Worm (Caenorhabditis elegans) whole organism, young adult: Measurements from ENCODE around the gene ZK673.11.
A peak's percentile ranks its signal among the peaks of the same experiment; 100 is the strongest.

Experiments used
- B0019.2 ChIP-seq: fragments of 200-800 bp; sonication (Bioruptor generic); conservative IDR thresholded peaks from 2 replicates; pipeline ENCODE4 v1.3.6; 2022; ENCODE audit warnings: missing genetic modification reagents, missing genetic modification characterization, missing compliant biosample characterization
- B0035.1 ChIP-seq: sonication (generic microtip); optimal IDR thresholded peaks from 2 replicates; lab custom pipeline; 2016; ENCODE audit warnings: missing genetic modification characterization, mild to moderate bottlenecking, missing compliant biosample characterization, missing genotype, missing genetic modification reagents
- C06A6.2 ChIP-seq: fragments of 200-800 bp; sonication (Bioruptor generic); conservative IDR thresholded peaks from 2 replicates; pipeline ENCODE4 v1.3.6; 2022; ENCODE audit warnings: missing genetic modification characterization, missing compliant biosample characterization
- F23B12.7 ChIP-seq: sonication (generic microtip); optimal IDR thresholded peaks from 2 replicates; lab custom pipeline; 2017; ENCODE audit warnings: missing genetic modification characterization, mild to moderate bottlenecking, missing compliant biosample characterization, antibody characterized with exemption, moderate library complexity; ENCODE audit not compliant: insufficient read depth
- F33H1.4 ChIP-seq: fragments of 200-800 bp; sonication (Bioruptor generic); IDR thresholded peaks from 2 replicates; pipeline ENCODE4 v1.3.6; 2022; ENCODE audit warnings: missing genetic modification reagents, missing genetic modification characterization, missing compliant biosample characterization
- F49E8.2 ChIP-seq: sonication (generic microtip); optimal IDR thresholded peaks from 3 replicates; lab custom pipeline; 2017; ENCODE audit warnings: missing genetic modification characterization, mild to moderate bottlenecking, missing compliant biosample characterization, antibody characterized with exemption, moderate library complexity; ENCODE audit not compliant: insufficient read depth
- F55B11.4 ChIP-seq: sonication (generic microtip); optimal IDR thresholded peaks from 2 replicates; lab custom pipeline; 2016; ENCODE audit warnings: missing compliant biosample characterization, missing genetic modification characterization, borderline replicate concordance; ENCODE audit not compliant: insufficient read depth
- K12H6.12 ChIP-seq: fragments of 200-800 bp; sonication (Bioruptor generic); optimal IDR thresholded peaks from 2 replicates; lab custom pipeline; 2018; ENCODE audit warnings: mild to moderate bottlenecking, missing genetic modification characterization, missing compliant biosample characterization
- Y53G8AR.9 ChIP-seq: fragments of 200-800 bp; sonication (Bioruptor generic); conservative IDR thresholded peaks from 2 replicates; pipeline ENCODE4 v1.3.6; 2022; ENCODE audit warnings: missing genetic modification reagents, missing genetic modification characterization, missing compliant biosample characterization
- ccch-3 ChIP-seq: fragments of 200-800 bp; sonication (Bioruptor generic); optimal IDR thresholded peaks from 2 replicates; lab custom pipeline; 2018; ENCODE audit warnings: mild to moderate bottlenecking, missing genetic modification characterization, missing compliant biosample characterization
- cebp-1 ChIP-seq, 2 experiments: fragments of 200-800 bp in 1 of 2; sonication (Bioruptor generic) in 1 of 2; sonication (generic microtip) in 1 of 2; IDR thresholded peaks in 1 of 2; optimal IDR thresholded peaks in 1 of 2; 2 replicates each; pipeline versions ENCODE4 v1.3.6 to Lab custom; 2017 to 2022; ENCODE audit warnings: missing compliant biosample characterization in 2 of 2, missing genetic modification characterization in 2 of 2, mild to moderate bottlenecking in 1 of 2, missing genetic modification reagents in 1 of 2, moderate library complexity in 1 of 2
- ceh-79 ChIP-seq: sonication (generic microtip); optimal IDR thresholded peaks from 2 replicates; lab custom pipeline; 2017; ENCODE audit warnings: mild to moderate bottlenecking, missing genetic modification characterization, missing compliant biosample characterization
- dox-1 ChIP-seq: fragments of 200-800 bp; sonication (Bioruptor generic); IDR thresholded peaks from 2 replicates; pipeline ENCODE4 v1.3.6; 2022; ENCODE audit warnings: missing genetic modification reagents, missing genetic modification characterization, missing compliant biosample characterization
- efl-1 ChIP-seq: fragments of 150-350 bp; optimal IDR thresholded peaks from 2 replicates; lab custom pipeline; 2014; ENCODE audit warnings: missing biosample characterization, missing genetic modification reagents, missing genetic modification characterization
- egrh-3 ChIP-seq: fragments of 200-800 bp; sonication (Bioruptor generic); IDR thresholded peaks from 2 replicates; pipeline ENCODE4 v1.3.6; 2022; ENCODE audit warnings: missing genetic modification reagents, missing genetic modification characterization, missing compliant biosample characterization
- ets-4 ChIP-seq: fragments of 200-800 bp; sonication (Bioruptor generic); optimal IDR thresholded peaks from 2 replicates; lab custom pipeline; 2018; ENCODE audit warnings: mild to moderate bottlenecking, missing genetic modification characterization, missing compliant biosample characterization
- hlh-26 ChIP-seq: fragments of 200-800 bp; sonication (Bioruptor generic); conservative IDR thresholded peaks from 2 replicates; pipeline ENCODE4 v1.3.6; 2022; ENCODE audit warnings: missing genetic modification reagents, missing genetic modification characterization, missing compliant biosample characterization
- hmg-1.2 ChIP-seq: fragments of 200-800 bp; sonication (Bioruptor generic); IDR thresholded peaks from 2 replicates; pipeline ENCODE4 v1.3.6; 2022; ENCODE audit warnings: missing genetic modification reagents, missing genetic modification characterization, missing compliant biosample characterization
- hrde-1 ChIP-seq: sonication (generic microtip); optimal IDR thresholded peaks from 2 replicates; lab custom pipeline; 2016; ENCODE audit warnings: missing genetic modification characterization, mild to moderate bottlenecking, missing compliant biosample characterization, moderate library complexity, missing genotype, missing genetic modification reagents, borderline replicate concordance
- hsf-1 ChIP-seq: fragments of 200-800 bp; sonication (Bioruptor generic); IDR thresholded peaks from 2 replicates; pipeline ENCODE4 v1.3.6; 2022; ENCODE audit warnings: missing genetic modification reagents, missing genetic modification characterization, missing compliant biosample characterization
- lin-35 ChIP-seq, 3 experiments: fragments of 150-350 bp in 2 of 3; sonication (generic microtip) in 1 of 3; optimal IDR thresholded peaks; 2 replicates each; lab custom pipeline; 2014 to 2018; ENCODE audit warnings: missing biosample characterization in 3 of 3, missing genetic modification characterization in 3 of 3, missing genetic modification reagents in 3 of 3
- lin-40 ChIP-seq: sonication (generic microtip); optimal IDR thresholded peaks from 2 replicates; lab custom pipeline; 2016; ENCODE audit warnings: missing genetic modification characterization, mild to moderate bottlenecking, missing compliant biosample characterization, missing genotype, missing genetic modification reagents
- lin-54 ChIP-seq: fragments of 200-800 bp; sonication (Bioruptor generic); optimal IDR thresholded peaks from 2 replicates; lab custom pipeline; 2018; ENCODE audit warnings: mild to moderate bottlenecking, missing genetic modification characterization, missing compliant biosample characterization
- lir-1 ChIP-seq: fragments of 200-800 bp; sonication (Bioruptor generic); conservative IDR thresholded peaks from 2 replicates; pipeline ENCODE4 v1.3.6; 2022; ENCODE audit warnings: missing genetic modification reagents, missing genetic modification characterization, missing compliant biosample characterization
- lsl-1 ChIP-seq: fragments of 200-800 bp; sonication (Bioruptor generic); optimal IDR thresholded peaks from 2 replicates; lab custom pipeline; 2018; ENCODE audit warnings: mild to moderate bottlenecking, missing genetic modification characterization, moderate library complexity, missing compliant biosample characterization
- madf-3 ChIP-seq: fragments of 200-800 bp; sonication (Bioruptor generic); IDR thresholded peaks from 2 replicates; pipeline ENCODE4 v1.3.6; 2022; ENCODE audit warnings: missing genetic modification reagents, missing genetic modification characterization, missing compliant biosample characterization
- madf-6 ChIP-seq: fragments of 200-800 bp; sonication (Bioruptor generic); IDR thresholded peaks from 2 replicates; pipeline ENCODE4 v1.3.6; 2022; ENCODE audit warnings: missing genetic modification reagents, missing genetic modification characterization, missing compliant biosample characterization
- mcd-1 ChIP-seq: fragments of 200-800 bp; sonication (Bioruptor generic); IDR thresholded peaks from 2 replicates; pipeline ENCODE4 v1.3.6; 2022; ENCODE audit warnings: missing genetic modification reagents, missing genetic modification characterization, missing compliant biosample characterization
- mel-28 ChIP-seq: sonication (generic microtip); optimal IDR thresholded peaks from 2 replicates; lab custom pipeline; 2016; ENCODE audit warnings: borderline replicate concordance, mild to moderate bottlenecking, missing genetic modification characterization, missing compliant biosample characterization
- mes-4 ChIP-seq: sonication (generic microtip); optimal IDR thresholded peaks from 2 replicates; lab custom pipeline; 2016; ENCODE audit warnings: missing genotype, missing genetic modification characterization, missing compliant biosample characterization
- mxl-1 ChIP-seq: sonication (generic microtip); optimal IDR thresholded peaks from 2 replicates; lab custom pipeline; 2016; ENCODE audit warnings: missing genetic modification characterization, missing compliant biosample characterization
- nfyb-1 ChIP-seq: fragments of 200-800 bp; sonication (Bioruptor generic); IDR thresholded peaks from 2 replicates; pipeline ENCODE4 v1.3.6; 2022; ENCODE audit warnings: missing genetic modification reagents, missing genetic modification characterization, missing compliant biosample characterization
- nhr-179 ChIP-seq: sonication (generic microtip); optimal IDR thresholded peaks from 2 replicates; lab custom pipeline; 2016; ENCODE audit warnings: mild to moderate bottlenecking, missing genetic modification characterization, missing compliant biosample characterization
- rcor-1 ChIP-seq: fragments of 200-800 bp; sonication (Bioruptor generic); IDR thresholded peaks from 2 replicates; pipeline ENCODE4 v1.3.6; 2022; ENCODE audit warnings: missing genetic modification reagents, missing genetic modification characterization, missing compliant biosample characterization
- repo-1 ChIP-seq: sonication (generic microtip); optimal IDR thresholded peaks from 2 replicates; lab custom pipeline; 2017; ENCODE audit warnings: mild to moderate bottlenecking, missing genetic modification characterization, missing compliant biosample characterization
- sdz-38 ChIP-seq: sonication (generic microtip); optimal IDR thresholded peaks from 2 replicates; lab custom pipeline; 2016; ENCODE audit warnings: missing genotype, missing genetic modification characterization, missing compliant biosample characterization
- sea-2 ChIP-seq: fragments of 200-800 bp; sonication (Bioruptor generic); IDR thresholded peaks from 2 replicates; pipeline ENCODE4 v1.3.6; 2022; ENCODE audit warnings: missing genetic modification characterization, missing compliant biosample characterization
- snpc-1.1 ChIP-seq: sonication (generic microtip); optimal IDR thresholded peaks from 2 replicates; lab custom pipeline; 2017; ENCODE audit warnings: missing genetic modification characterization, mild to moderate bottlenecking, missing compliant biosample characterization, antibody characterized with exemption, moderate library complexity, missing genotype, missing genetic modification reagents; ENCODE audit not compliant: insufficient read depth
- sptf-2 ChIP-seq: fragments of 200-800 bp; sonication (Bioruptor generic); optimal IDR thresholded peaks from 2 replicates; lab custom pipeline; 2018; ENCODE audit warnings: mild to moderate bottlenecking, missing genetic modification characterization, missing compliant biosample characterization
- ztf-22 ChIP-seq: fragments of 200-800 bp; sonication (Bioruptor generic); optimal IDR thresholded peaks from 2 replicates; lab custom pipeline; 2018; ENCODE audit warnings: mild to moderate bottlenecking, missing genetic modification characterization, moderate library complexity, missing compliant biosample characterization
- ztf-26 ChIP-seq: sonication (generic microtip); optimal IDR thresholded peaks from 2 replicates; lab custom pipeline; 2017; ENCODE audit warnings: missing genetic modification characterization, missing compliant biosample characterization
- ztf-28 ChIP-seq: fragments of 200-800 bp; sonication (Bioruptor generic); IDR thresholded peaks from 2 replicates; pipeline ENCODE4 v1.3.6; 2022; ENCODE audit warnings: missing genetic modification reagents, missing genetic modification characterization, missing compliant biosample characterization
- ztf-6 ChIP-seq: fragments of 200-800 bp; sonication (Bioruptor generic); IDR thresholded peaks from 2 replicates; pipeline ENCODE4 v1.3.6; 2022; ENCODE audit warnings: missing genetic modification reagents, missing genetic modification characterization, missing compliant biosample characterization

Gene ZK673.11

ce11 chrII:10447348-10448316 lies 9.4 kb upstream of the ZK673.11 start, which contains the start of gene ZK673.2 (continued):
- peak; percentile 13 for TF ChIP-seq F49E8.2 (tag; lab: Kevin White, UChicago)
- no peak for TF ChIP-seq snpc-1.1 (tag; lab: Kevin White, UChicago)
- no peak for TF ChIP-seq nhr-179 (tag; lab: Kevin White, UChicago)
- TF ChIP-seq efl-1 = no peak
- TF ChIP-seq ztf-26 (tag; lab: Kevin White, UChicago) = peak; percentile 43
- TF ChIP-seq mel-28 (tag; lab: Kevin White, UChicago) = no peak
- TF ChIP-seq lir-1 (GFP tag; lab: Robert Waterston, UW) = no peak
- peak; percentile 7 for TF ChIP-seq K12H6.12 (tag; lab: Kevin White, UChicago)
- no peak for TF ChIP-seq madf-3
- peak; percentile 24; the same call in 1 of the 2 replicates for TF ChIP-seq dox-1
- TF ChIP-seq sdz-38 (tag; lab: Kevin White, UChicago) = no peak
- no peak for TF ChIP-seq egrh-3 (GFP tag; lab: Robert Waterston, UW)
- no peak for TF ChIP-seq B0035.1 (tag; lab: Kevin White, UChicago)
- TF ChIP-seq madf-6 (GFP tag; lab: Robert Waterston, UW) = peak; percentile 9; the same call in 1 of the 2 replicates
- TF ChIP-seq repo-1 (tag; lab: Kevin White, UChicago) = no peak
- peak; percentile 15; the same call in 1 of the 2 replicates for TF ChIP-seq mcd-1 (GFP tag; lab: Robert Waterston, UW)
- 0 out of 2 replicates have a peak, but pooled peaks have one; percentile 55 for TF ChIP-seq Y53G8AR.9 (GFP tag; lab: Robert Waterston, UW)
- no peak for TF ChIP-seq ztf-6
- TF ChIP-seq ceh-79 (tag; lab: Kevin White, UChicago) = no peak
- TF ChIP-seq lin-40 (tag; lab: Kevin White, UChicago) = peak; percentile 50
- TF ChIP-seq ztf-22 (GFP tag; lab: Kevin White, UChicago) = peak; percentile 80
- no peak for TF ChIP-seq B0019.2 (GFP tag; lab: Robert Waterston, UW)
- no peak for TF ChIP-seq mxl-1 (tag; lab: Kevin White, UChicago)
- TF ChIP-seq nfyb-1 (GFP tag; lab: Robert Waterston, UW) = no peak
- TF ChIP-seq hlh-26 (GFP tag; lab: Robert Waterston, UW) = no peak
- peak; percentile 24; the same call in 1 of the 2 replicates for TF ChIP-seq cebp-1 (GFP tag; IDR thresholded peaks at IDR 0.05; lab: Robert Waterston, UW)
- peak; percentile 75 for TF ChIP-seq cebp-1 (tag; optimal IDR thresholded peaks at IDR 0.05; lab: Kevin White, UChicago)
- TF ChIP-seq mes-4 (tag; lab: Kevin White, UChicago) = no peak
- no peak for TF ChIP-seq F33H1.4 (GFP tag; lab: Robert Waterston, UW)
- peak; percentile 23 for TF ChIP-seq ets-4 (GFP tag; lab: Kevin White, UChicago)
- TF ChIP-seq ztf-28 = no peak
- no peak for TF ChIP-seq lin-54 (GFP tag; lab: Kevin White, UChicago)
- TF ChIP-seq C06A6.2 (GFP tag; lab: Robert Waterston, UW) = 0 out of 2 replicates have a peak, but pooled peaks have one; percentile 11
- no peak for TF ChIP-seq hmg-1.2
- TF ChIP-seq rcor-1 = no peak
- no peak for TF ChIP-seq F55B11.4 (tag; lab: Kevin White, UChicago)
- TF ChIP-seq hsf-1 (GFP tag; lab: Robert Waterston, UW) = no peak
- no peak for TF ChIP-seq lin-35 (GFP tag; optimal IDR thresholded peaks at IDR 0.05; lab: Kevin White, UChicago)
- TF ChIP-seq lsl-1 (GFP tag; lab: Kevin White, UChicago) = no peak
- no peak for TF ChIP-seq F23B12.7
- no peak for TF ChIP-seq hrde-1 (tag; lab: Kevin White, UChicago)
- TF ChIP-seq sea-2 (GFP tag; lab: Robert Waterston, UW) = no peak
- TF ChIP-seq ccch-3 (GFP tag; lab: Kevin White, UChicago) = no peak
- no peak for TF ChIP-seq sptf-2 (GFP tag; lab: Kevin White, UChicago)
